Worm (Caenorhabditis elegans) whole organism, mixed stage, embryonic: ENCODE measurements around the gene str-190.

Experiments
- elt-3 ChIP-seq: fragments of 150-350 bp; optimal IDR thresholded peaks from 2 replicates; lab custom pipeline; 2014; ENCODE audit warnings: missing biosample characterization, missing genetic modification characterization
- lin-13 ChIP-seq: fragments of 150-350 bp; optimal IDR thresholded peaks from 2 replicates; lab custom pipeline; 2014; ENCODE audit warnings: missing biosample characterization, missing genetic modification characterization
- mep-1 ChIP-seq: fragments of 150-350 bp; optimal IDR thresholded peaks from 2 replicates; lab custom pipeline; 2017; ENCODE audit warnings: missing biosample characterization, missing genetic modification reagents, missing genetic modification characterization, inconsistent platforms
- nhr-28 ChIP-seq: fragments of 150-350 bp; optimal IDR thresholded peaks from 2 replicates; lab custom pipeline; 2014; ENCODE audit warnings: missing biosample characterization, missing genetic modification characterization
- unc-39 ChIP-seq: fragments of 150-350 bp; optimal IDR thresholded peaks from 2 replicates; lab custom pipeline; 2014; ENCODE audit warnings: missing biosample characterization, missing genetic modification characterization
- ztf-11 ChIP-seq: fragments of 150-350 bp; optimal IDR thresholded peaks from 2 replicates; lab custom pipeline; 2014; ENCODE audit warnings: missing biosample characterization, missing genetic modification characterization

- no peak for TF ChIP-seq lin-13 (tag; lab: Kevin White, UChicago)
- no peak for TF ChIP-seq nhr-28
- no peak for TF ChIP-seq elt-3
- TF ChIP-seq ztf-11 (tag; lab: Kevin White, UChicago) = no peak
- TF ChIP-seq unc-39 (tag; lab: Kevin White, UChicago) = no peak
- TF ChIP-seq mep-1 (tag; lab: Kevin White, UChicago) = no peak
These were observed 6.7 kb upstream of the str-190 start, which contains the start of gene srbc-8 for ce11 chrV:7485000-7485399.
